Fruit fly (Drosophila melanogaster) whole organism, pupa: ENCODE measurements around the gene Gnmt.
A peak's percentile ranks its signal among the peaks of the same experiment; 100 is the strongest.

Source experiments
- CG10348 ChIP-seq: fragments of 200-800 bp; sonication (Bioruptor generic); IDR thresholded peaks from 2 replicates; pipeline ENCODE4 v1.3.6; 2022; ENCODE audit warnings: missing biosample characterization, missing genetic modification characterization
- CG12605 ChIP-seq: fragments of 200-800 bp; sonication (Bioruptor generic); IDR thresholded peaks from 2 replicates; pipeline ENCODE4 v1.3.6; 2022; ENCODE audit warnings: missing biosample characterization, missing genetic modification characterization
- CG13204 ChIP-seq: fragments of 200-800 bp; sonication (Bioruptor generic); optimal IDR thresholded peaks from 2 replicates; lab custom pipeline; 2018; ENCODE audit warnings: missing biosample characterization, mild to moderate bottlenecking, missing genetic modification characterization, moderate library complexity
- CG14655 ChIP-seq: fragments of 200-800 bp; sonication (Bioruptor generic); optimal IDR thresholded peaks from 3 replicates; lab custom pipeline; 2017; ENCODE audit warnings: mild to moderate bottlenecking, missing biosample characterization, missing genetic modification reagents, missing genetic modification characterization
- CG15710 ChIP-seq: fragments of 200-800 bp; sonication (Bioruptor generic); optimal IDR thresholded peaks from 2 replicates; lab custom pipeline; 2018; ENCODE audit warnings: missing biosample characterization, mild to moderate bottlenecking, missing genetic modification characterization, moderate library complexity
- CG17806 ChIP-seq: fragments of 200-800 bp; sonication (Bioruptor generic); optimal IDR thresholded peaks from 2 replicates; lab custom pipeline; 2018; ENCODE audit warnings: missing biosample characterization, mild to moderate bottlenecking, missing genetic modification characterization, moderate library complexity
- CG32121 ChIP-seq: fragments of 200-800 bp; sonication (Bioruptor generic); IDR thresholded peaks from 2 replicates; pipeline ENCODE4 v1.3.6; 2022; ENCODE audit warnings: missing biosample characterization, missing genetic modification characterization
- CG34367 ChIP-seq: fragments of 200-800 bp; sonication (Bioruptor generic); optimal IDR thresholded peaks from 2 replicates; lab custom pipeline; 2018; ENCODE audit warnings: missing biosample characterization, mild to moderate bottlenecking, missing genetic modification characterization
- CG4496 ChIP-seq: fragments of 200-800 bp; sonication (Bioruptor generic); IDR thresholded peaks from 3 replicates; pipeline ENCODE4 v1.3.6; 2022; ENCODE audit warnings: missing biosample characterization, missing genetic modification characterization
- CG8159 ChIP-seq: fragments of 200-800 bp; sonication (Bioruptor generic); optimal IDR thresholded peaks from 3 replicates; lab custom pipeline; 2018; ENCODE audit warnings: missing biosample characterization, mild to moderate bottlenecking, missing genetic modification characterization, moderate library complexity
- CG8301 ChIP-seq: fragments of 200-800 bp; sonication (Bioruptor generic); optimal IDR thresholded peaks from 2 replicates; lab custom pipeline; 2018; ENCODE audit warnings: missing biosample characterization, mild to moderate bottlenecking, missing genetic modification characterization
- CG9948 ChIP-seq: fragments of 200-800 bp; sonication (Bioruptor generic); optimal IDR thresholded peaks from 2 replicates; lab custom pipeline; 2018; ENCODE audit warnings: missing biosample characterization, mild to moderate bottlenecking, missing genetic modification characterization, moderate library complexity
- D1 ChIP-seq: fragments of 200-800 bp; sonication (Bioruptor generic); optimal IDR thresholded peaks from 2 replicates; lab custom pipeline; 2018; ENCODE audit warnings: missing biosample characterization, mild to moderate bottlenecking, missing genetic modification characterization, moderate library complexity
- EcR ChIP-seq: fragments of 200-800 bp; sonication (Bioruptor generic); optimal IDR thresholded peaks from 3 replicates; lab custom pipeline; 2019; ENCODE audit warnings: missing biosample characterization, missing genetic modification characterization, mild to moderate bottlenecking, moderate library complexity, missing genetic modification reagents
- Ets98B ChIP-seq: fragments of 200-800 bp; sonication (Bioruptor generic); IDR thresholded peaks from 2 replicates; pipeline ENCODE4 v1.3.6; 2022; ENCODE audit warnings: missing biosample characterization, missing genetic modification characterization
- Pif1A ChIP-seq: fragments of 200-800 bp; sonication (Bioruptor generic); optimal IDR thresholded peaks from 3 replicates; lab custom pipeline; 2016; ENCODE audit warnings: missing biosample characterization, missing genetic modification characterization
- Pif1B ChIP-seq: fragments of 200-800 bp; sonication (Bioruptor generic); optimal IDR thresholded peaks from 3 replicates; lab custom pipeline; 2016; ENCODE audit warnings: missing biosample characterization, missing genetic modification characterization
- Snoo ChIP-seq: fragments of 200-800 bp; sonication (Bioruptor generic); optimal IDR thresholded peaks from 3 replicates; lab custom pipeline; 2017; ENCODE audit warnings: missing biosample characterization, mild to moderate bottlenecking, missing genetic modification characterization, inconsistent platforms
- fd96Ca ChIP-seq: fragments of 200-800 bp; sonication (Bioruptor generic); IDR thresholded peaks from 3 replicates; pipeline ENCODE4 v1.3.6; 2022; ENCODE audit warnings: missing biosample characterization, missing genetic modification characterization
- gl ChIP-seq: fragments of 200-800 bp; sonication (Bioruptor generic); optimal IDR thresholded peaks from 2 replicates; lab custom pipeline; 2018; ENCODE audit warnings: missing biosample characterization, mild to moderate bottlenecking, missing genetic modification characterization
- rn ChIP-seq: fragments of 200-800 bp; sonication (Bioruptor generic); IDR thresholded peaks from 2 replicates; pipeline ENCODE4 v1.3.6; 2022; ENCODE audit warnings: missing biosample characterization, missing genetic modification characterization

The Gnmt gene

dm6 chr3R:12719627-12720343 is 45.4 kb downstream of the Gnmt start:
- peak; percentile 47 for TF ChIP-seq CG8301 (tag; lab: Kevin White, UChicago)
- peak; percentile 81 for TF ChIP-seq CG4496 (GFP tag; lab: Robert Waterston, UW)
- TF ChIP-seq fd96Ca (GFP tag; lab: Robert Waterston, UW) = peak; percentile 34; the same call in 1 of the 3 replicates
- peak; percentile 18 for TF ChIP-seq EcR
- TF ChIP-seq CG13204 (GFP tag; lab: Kevin White, UChicago) = peak; percentile 50
- peak; percentile 27 for TF ChIP-seq Pif1A (GFP tag; lab: Kevin White, UChicago)
- no peak for TF ChIP-seq CG10348 (GFP tag; lab: Robert Waterston, UW)
- TF ChIP-seq CG34367 (tag; lab: Kevin White, UChicago) = peak; percentile 46
- TF ChIP-seq CG15710 (tag; lab: Kevin White, UChicago) = peak; percentile 70
- peak; percentile 61 for TF ChIP-seq CG17806
- TF ChIP-seq CG8159 (tag; lab: Kevin White, UChicago) = peak; percentile 78
- peak; percentile 60 for TF ChIP-seq D1 (tag; lab: Kevin White, UChicago)
- peak; percentile 52; the same call in 1 of the 2 replicates for TF ChIP-seq CG32121 (GFP tag; lab: Robert Waterston, UW)
- peak; percentile 79 for TF ChIP-seq CG14655 (GFP tag; lab: Kevin White, UChicago)
- TF ChIP-seq gl (tag; lab: Kevin White, UChicago) = no peak
- peak; percentile 71 for TF ChIP-seq Pif1B (GFP tag; lab: Kevin White, UChicago)
- TF ChIP-seq Snoo (tag; lab: Kevin White, UChicago) = peak; percentile 71
- peak; percentile 61 for TF ChIP-seq CG9948 (tag; lab: Kevin White, UChicago)
- TF ChIP-seq rn = no peak
- peak; percentile 63 for TF ChIP-seq Ets98B (GFP tag; lab: Robert Waterston, UW)
- TF ChIP-seq CG12605 (GFP tag; lab: Robert Waterston, UW) = peak; percentile 61

- TF ChIP-seq CG14655 (GFP tag; lab: Kevin White, UChicago) (peak; percentile 4), Snoo (tag; lab: Kevin White, UChicago) (no peak), CG10348 (GFP tag; lab: Robert Waterston, UW) (no peak), CG8301 (tag; lab: Kevin White, UChicago) (no peak), Pif1B (GFP tag; lab: Kevin White, UChicago) (no peak), CG9948 (tag; lab: Kevin White, UChicago) (no peak), CG15710 (tag; lab: Kevin White, UChicago) (peak; percentile 18), CG4496 (GFP tag; lab: Robert Waterston, UW) (no peak), CG32121 (GFP tag; lab: Robert Waterston, UW) (no peak), fd96Ca (GFP tag; lab: Robert Waterston, UW) (no peak; the same call in 2 of the 3 replicates), CG34367 (tag; lab: Kevin White, UChicago) (no peak), Pif1A (GFP tag; lab: Kevin White, UChicago) (no peak), Ets98B (GFP tag; lab: Robert Waterston, UW) (no peak; the same call in 1 of the 2 replicates), CG17806 (no peak)
Measured at dm6 chr3R:12720344-12721200, 46.2 kb downstream of the Gnmt start.

- TF ChIP-seq EcR (no peak), CG4496 (GFP tag; lab: Robert Waterston, UW) (peak; percentile 75), Pif1A (GFP tag; lab: Kevin White, UChicago) (peak; percentile 41), CG32121 (GFP tag; lab: Robert Waterston, UW) (peak; percentile 76), Ets98B (GFP tag; lab: Robert Waterston, UW) (peak; percentile 25; the same call in 1 of the 2 replicates), fd96Ca (GFP tag; lab: Robert Waterston, UW) (peak; percentile 47; the same call in 1 of the 3 replicates), Snoo (tag; lab: Kevin White, UChicago) (peak; percentile 53), CG15710 (tag; lab: Kevin White, UChicago) (peak; percentile 68), D1 (tag; lab: Kevin White, UChicago) (no peak), CG10348 (GFP tag; lab: Robert Waterston, UW) (peak; percentile 45; the same call in 1 of the 2 replicates), rn (peak; percentile 57), gl (tag; lab: Kevin White, UChicago) (no peak), CG34367 (tag; lab: Kevin White, UChicago) (no peak), CG14655 (GFP tag; lab: Kevin White, UChicago) (peak; percentile 60), CG9948 (tag; lab: Kevin White, UChicago) (peak; percentile 56), Pif1B (GFP tag; lab: Kevin White, UChicago) (peak; percentile 3), CG8301 (tag; lab: Kevin White, UChicago) (peak; percentile 47), CG12605 (GFP tag; lab: Robert Waterston, UW) (0 out of 2 replicates have a peak, but pooled peaks have one; percentile 33), CG17806 (peak; percentile 28), CG8159 (tag; lab: Kevin White, UChicago) (peak; percentile 65), CG13204 (GFP tag; lab: Kevin White, UChicago) (peak; percentile 52)
Measured at dm6 chr3R:12722392-12722914, 48.0 kb downstream of the Gnmt start, which contains the start of gene Men. Gene Men (minus strand): TSS chr3R:12722442.

- no peak for TF ChIP-seq CG17806
- no peak for TF ChIP-seq CG12605 (GFP tag; lab: Robert Waterston, UW)
- no peak for TF ChIP-seq CG34367 (tag; lab: Kevin White, UChicago)
- no peak for TF ChIP-seq D1 (tag; lab: Kevin White, UChicago)
- TF ChIP-seq CG8159 (tag; lab: Kevin White, UChicago) = no peak
- no peak for TF ChIP-seq CG10348 (GFP tag; lab: Robert Waterston, UW)
- no peak for TF ChIP-seq CG32121 (GFP tag; lab: Robert Waterston, UW)
- TF ChIP-seq CG14655 (GFP tag; lab: Kevin White, UChicago) = no peak
- no peak for TF ChIP-seq CG8301 (tag; lab: Kevin White, UChicago)
- TF ChIP-seq CG15710 (tag; lab: Kevin White, UChicago) = no peak
- TF ChIP-seq EcR = no peak
- TF ChIP-seq gl (tag; lab: Kevin White, UChicago) = no peak
- TF ChIP-seq CG13204 (GFP tag; lab: Kevin White, UChicago) = no peak
- no peak for TF ChIP-seq fd96Ca (GFP tag; lab: Robert Waterston, UW)
- TF ChIP-seq Pif1B (GFP tag; lab: Kevin White, UChicago) = no peak
- no peak for TF ChIP-seq rn
- no peak for TF ChIP-seq CG4496 (GFP tag; lab: Robert Waterston, UW)
- no peak for TF ChIP-seq CG9948 (tag; lab: Kevin White, UChicago)
- TF ChIP-seq, all 21 proteins: peak for 0
Measured at dm6 chr3R:12723759-12724158, 49.4 kb downstream of the Gnmt start.
